Worm (Caenorhabditis elegans): Measurements from ENCODE around the gene C01G10.17.

DNA sequence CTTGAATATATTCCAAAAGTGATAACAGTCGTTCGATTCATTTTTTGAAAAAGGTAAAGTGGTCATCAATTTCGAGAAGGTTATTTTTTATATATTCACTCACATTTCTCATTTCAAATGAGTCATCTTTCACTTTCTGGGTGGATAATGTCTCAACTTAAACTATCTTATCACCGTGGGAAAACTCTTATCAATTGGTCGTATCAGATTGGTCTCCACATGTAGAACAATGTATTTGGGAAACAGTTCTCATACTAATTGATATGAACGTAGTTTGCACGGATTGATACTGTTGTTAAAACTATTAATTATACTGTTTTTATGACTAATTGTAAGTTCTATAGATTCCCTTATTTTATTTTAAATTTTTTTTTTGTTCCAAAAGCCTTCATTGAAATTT, 43.3 kb downstream of the C01G10.17 start:
- TF ChIP-seq ama-1 (optimal IDR thresholded peaks at IDR 0.05): no peak
- no peak for TF ChIP-seq mml-1 (tag; optimal IDR thresholded peaks at IDR 0.05)
- TF ChIP-seq nhr-77 (tag; optimal IDR thresholded peaks at IDR 0.05): no peak
- TF ChIP-seq hmg-11 (tag; optimal IDR thresholded peaks at IDR 0.05): no peak
- TF ChIP-seq nhr-43 (tag; optimal IDR thresholded peaks at IDR 0.05; ENCODE audit: poor library complexity, severe bottlenecking): no peak

All from whole organism, L3 larva.